Worm (Caenorhabditis elegans) whole organism, young adult: ENCODE results near the gene Y45G5AM.5.

Experiments
- B0019.2 ChIP-seq: fragments of 200-800 bp; sonication (Bioruptor generic); conservative IDR thresholded peaks from 2 replicates; pipeline ENCODE4 v1.3.6; 2022; ENCODE audit warnings: missing genetic modification reagents, missing genetic modification characterization, missing compliant biosample characterization
- B0035.1 ChIP-seq: sonication (generic microtip); optimal IDR thresholded peaks from 2 replicates; lab custom pipeline; 2016; ENCODE audit warnings: missing genetic modification characterization, mild to moderate bottlenecking, missing compliant biosample characterization, missing genotype, missing genetic modification reagents
- C17E4.6 ChIP-seq: fragments of 200-800 bp; sonication (Bioruptor generic); IDR thresholded peaks from 2 replicates; pipeline ENCODE4 v1.3.6; 2022; ENCODE audit warnings: missing genetic modification reagents, missing genetic modification characterization, missing compliant biosample characterization
- F22D6.2 ChIP-seq: sonication (generic microtip); optimal IDR thresholded peaks from 2 replicates; lab custom pipeline; 2016; ENCODE audit warnings: mild to moderate bottlenecking, missing genetic modification characterization, missing compliant biosample characterization
- F23B12.7 ChIP-seq: sonication (generic microtip); optimal IDR thresholded peaks from 2 replicates; lab custom pipeline; 2017; ENCODE audit warnings: missing genetic modification characterization, mild to moderate bottlenecking, missing compliant biosample characterization, antibody characterized with exemption, moderate library complexity; ENCODE audit not compliant: insufficient read depth
- Y53F4B.3 ChIP-seq: fragments of 200-800 bp; sonication (Bioruptor generic); IDR thresholded peaks from 2 replicates; pipeline ENCODE4 v1.3.6; 2022; ENCODE audit warnings: missing genetic modification reagents, missing genetic modification characterization, missing compliant biosample characterization
- Y53G8AR.9 ChIP-seq: fragments of 200-800 bp; sonication (Bioruptor generic); conservative IDR thresholded peaks from 2 replicates; pipeline ENCODE4 v1.3.6; 2022; ENCODE audit warnings: missing genetic modification reagents, missing genetic modification characterization, missing compliant biosample characterization
- Y95B8A.8 ChIP-seq: fragments of 200-800 bp; sonication (Bioruptor generic); IDR thresholded peaks from 2 replicates; pipeline ENCODE4 v1.3.6; 2022; ENCODE audit warnings: missing genetic modification reagents, missing genetic modification characterization, missing compliant biosample characterization
- ama-1 ChIP-seq, 3 experiments: fragments of 150-350 bp in 1 of 3; sonication (generic microtip) in 2 of 3; optimal IDR thresholded peaks; 2 replicates each; lab custom pipeline; 2014 to 2018; ENCODE audit warnings: missing biosample characterization in 2 of 3, missing genetic modification characterization in 2 of 3, missing genetic modification reagents in 2 of 3
- aptf-2 ChIP-seq: fragments of 200-800 bp; sonication (Bioruptor generic); conservative IDR thresholded peaks from 2 replicates; pipeline ENCODE4 v1.3.6; 2022; ENCODE audit warnings: missing genetic modification reagents, missing genetic modification characterization, missing compliant biosample characterization
- aptf-3 ChIP-seq: fragments of 200-800 bp; sonication (Bioruptor generic); IDR thresholded peaks from 2 replicates; pipeline ENCODE4 v1.3.6; 2022; ENCODE audit warnings: missing genetic modification characterization, missing compliant biosample characterization
- attf-3 ChIP-seq: fragments of 200-800 bp; sonication (Bioruptor generic); conservative IDR thresholded peaks from 2 replicates; pipeline ENCODE4 v1.3.6; 2022; ENCODE audit warnings: missing genetic modification reagents, missing genetic modification characterization, missing compliant biosample characterization
- attf-5 ChIP-seq: fragments of 200-800 bp; sonication (Bioruptor generic); optimal IDR thresholded peaks from 2 replicates; lab custom pipeline; 2018; ENCODE audit warnings: mild to moderate bottlenecking, missing genetic modification characterization, missing compliant biosample characterization
- attf-6 ChIP-seq: fragments of 200-800 bp; sonication (Bioruptor generic); IDR thresholded peaks from 2 replicates; pipeline ENCODE4 v1.3.6; 2022; ENCODE audit warnings: missing genetic modification reagents, missing genetic modification characterization, missing compliant biosample characterization
- bed-1 ChIP-seq: fragments of 200-800 bp; sonication (Bioruptor generic); IDR thresholded peaks from 2 replicates; pipeline ENCODE4 v1.3.6; 2022; ENCODE audit warnings: missing genetic modification reagents, missing genetic modification characterization, missing compliant biosample characterization
- ccch-3 ChIP-seq: fragments of 200-800 bp; sonication (Bioruptor generic); optimal IDR thresholded peaks from 2 replicates; lab custom pipeline; 2018; ENCODE audit warnings: mild to moderate bottlenecking, missing genetic modification characterization, missing compliant biosample characterization
- ceh-100 ChIP-seq: fragments of 200-800 bp; sonication (Bioruptor generic); IDR thresholded peaks from 2 replicates; pipeline ENCODE4 v1.3.6; 2022; ENCODE audit warnings: missing genetic modification reagents, missing genetic modification characterization, missing compliant biosample characterization
- ceh-27 ChIP-seq: fragments of 200-800 bp; sonication (Bioruptor generic); optimal IDR thresholded peaks from 2 replicates; lab custom pipeline; 2018; ENCODE audit warnings: mild to moderate bottlenecking, missing genetic modification characterization, moderate library complexity, missing compliant biosample characterization
- hrde-1 ChIP-seq: sonication (generic microtip); optimal IDR thresholded peaks from 2 replicates; lab custom pipeline; 2016; ENCODE audit warnings: missing genetic modification characterization, mild to moderate bottlenecking, missing compliant biosample characterization, moderate library complexity, missing genotype, missing genetic modification reagents, borderline replicate concordance
- let-607 ChIP-seq, 2 experiments: fragments of 200-800 bp in 1 of 2; sonication (Bioruptor generic) in 1 of 2; sonication (generic microtip) in 1 of 2; optimal IDR thresholded peaks; 2 replicates each; lab custom pipeline; 2016 to 2018; ENCODE audit warnings: mild to moderate bottlenecking in 2 of 2, missing compliant biosample characterization in 2 of 2, missing genetic modification characterization in 2 of 2, moderate library complexity in 2 of 2, missing genotype in 1 of 2
- lin-35 ChIP-seq, 3 experiments: fragments of 150-350 bp in 2 of 3; sonication (generic microtip) in 1 of 3; optimal IDR thresholded peaks; 2 replicates each; lab custom pipeline; 2014 to 2018; ENCODE audit warnings: missing biosample characterization in 3 of 3, missing genetic modification characterization in 3 of 3, missing genetic modification reagents in 3 of 3
- lsy-27 ChIP-seq: sonication (generic microtip); optimal IDR thresholded peaks from 2 replicates; lab custom pipeline; 2017; ENCODE audit warnings: missing genetic modification characterization, mild to moderate bottlenecking, missing compliant biosample characterization, antibody characterized with exemption, missing genotype, borderline replicate concordance; ENCODE audit not compliant: insufficient read depth
- madf-3 ChIP-seq: fragments of 200-800 bp; sonication (Bioruptor generic); IDR thresholded peaks from 2 replicates; pipeline ENCODE4 v1.3.6; 2022; ENCODE audit warnings: missing genetic modification reagents, missing genetic modification characterization, missing compliant biosample characterization
- madf-6 ChIP-seq: fragments of 200-800 bp; sonication (Bioruptor generic); IDR thresholded peaks from 2 replicates; pipeline ENCODE4 v1.3.6; 2022; ENCODE audit warnings: missing genetic modification reagents, missing genetic modification characterization, missing compliant biosample characterization
- mel-28 ChIP-seq: sonication (generic microtip); optimal IDR thresholded peaks from 2 replicates; lab custom pipeline; 2016; ENCODE audit warnings: borderline replicate concordance, mild to moderate bottlenecking, missing genetic modification characterization, missing compliant biosample characterization
- nfya-1 ChIP-seq: sonication (generic microtip); optimal IDR thresholded peaks from 2 replicates; lab custom pipeline; 2017; ENCODE audit warnings: antibody characterized with exemption, missing compliant biosample characterization, missing genetic modification characterization, borderline replicate concordance; ENCODE audit not compliant: insufficient read depth
- nfya-2 ChIP-seq: fragments of 200-800 bp; sonication (Bioruptor generic); IDR thresholded peaks from 2 replicates; pipeline ENCODE4 v1.3.6; 2022; ENCODE audit warnings: missing genetic modification reagents, missing genetic modification characterization, missing compliant biosample characterization
- nhr-90 ChIP-seq: sonication (generic microtip); optimal IDR thresholded peaks from 2 replicates; lab custom pipeline; 2016; ENCODE audit warnings: missing genotype, mild to moderate bottlenecking, missing genetic modification characterization, missing compliant biosample characterization
- rcor-1 ChIP-seq: fragments of 200-800 bp; sonication (Bioruptor generic); IDR thresholded peaks from 2 replicates; pipeline ENCODE4 v1.3.6; 2022; ENCODE audit warnings: missing genetic modification reagents, missing genetic modification characterization, missing compliant biosample characterization
- rpc-1 ChIP-seq, 2 experiments: fragments of 150-350 bp in 1 of 2; sonication (generic microtip) in 1 of 2; optimal IDR thresholded peaks; 2 replicates each; lab custom pipeline; 2014 to 2018; ENCODE audit warnings: missing biosample characterization in 1 of 2, missing genetic modification characterization in 1 of 2, missing genetic modification reagents in 1 of 2, missing genotype in 1 of 2
- sea-2 ChIP-seq: fragments of 200-800 bp; sonication (Bioruptor generic); IDR thresholded peaks from 2 replicates; pipeline ENCODE4 v1.3.6; 2022; ENCODE audit warnings: missing genetic modification characterization, missing compliant biosample characterization
- tbx-9 ChIP-seq: sonication (generic microtip); optimal IDR thresholded peaks from 2 replicates; lab custom pipeline; 2016; ENCODE audit warnings: borderline replicate concordance, missing genetic modification characterization, inconsistent platforms, missing compliant biosample characterization
- unc-130 ChIP-seq: sonication (generic microtip); optimal IDR thresholded peaks from 2 replicates; lab custom pipeline; 2016; ENCODE audit warnings: missing genetic modification reagents, missing genetic modification characterization, missing compliant biosample characterization
- ztf-3 ChIP-seq: fragments of 200-800 bp; sonication (Bioruptor generic); optimal IDR thresholded peaks from 2 replicates; lab custom pipeline; 2018; ENCODE audit warnings: mild to moderate bottlenecking, missing genetic modification characterization, missing compliant biosample characterization

The Y45G5AM.5 gene

DNA sequence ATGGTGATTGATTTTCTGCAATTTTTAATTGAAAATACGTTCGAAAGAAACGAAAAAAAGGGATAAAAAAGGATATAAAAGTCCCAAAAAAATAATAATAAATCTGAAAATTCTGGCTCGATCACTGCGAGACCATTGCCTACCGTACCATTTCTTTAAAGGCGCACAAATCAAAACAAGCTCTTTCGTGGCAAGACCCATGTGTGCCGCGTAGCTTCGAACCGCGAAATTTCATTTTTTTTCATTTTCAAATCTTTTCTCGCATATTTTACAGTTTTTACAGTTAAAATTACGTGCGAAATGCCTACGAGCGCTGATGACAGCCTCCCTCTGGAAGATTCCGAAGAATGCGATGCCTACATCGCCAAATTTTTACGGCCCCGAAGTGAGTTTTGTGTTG is 15.4 kb downstream of the Y45G5AM.5 start, which contains the start of the genes coh-4 and pid-5 (continued):
- TF ChIP-seq attf-6 = peak; percentile 69; the same call in 1 of the 2 replicates
- TF ChIP-seq tbx-9 (tag; lab: Kevin White, UChicago) = no peak
- no peak for TF ChIP-seq mel-28 (tag; lab: Kevin White, UChicago)
- no peak for TF ChIP-seq nfya-1 (tag; lab: Kevin White, UChicago)
- peak; percentile 84 for TF ChIP-seq unc-130 (GFP tag; lab: Kevin White, UChicago)
- no peak for TF ChIP-seq rpc-1 (optimal IDR thresholded peaks at IDR 0.05; lab: Kevin White, UChicago)
- TF ChIP-seq rpc-1 (tag; optimal IDR thresholded peaks at IDR 0.05; lab: Kevin White, UChicago) = no peak
- TF ChIP-seq rcor-1 (GFP tag; lab: Robert Waterston, UW) = peak; percentile 80
- no peak for TF ChIP-seq ama-1 (optimal IDR thresholded peaks at IDR 0.05; lab: Kevin White, UChicago)
- no peak for TF ChIP-seq ama-1 (GFP tag; optimal IDR thresholded peaks at IDR 0.05; lab: Kevin White, UChicago)
- TF ChIP-seq aptf-2 = no peak
- TF ChIP-seq attf-3 (GFP tag; lab: Robert Waterston, UW) = 0 out of 2 replicates have a peak, but pooled peaks have one; percentile 14
- no peak for TF ChIP-seq sea-2 (GFP tag; lab: Robert Waterston, UW)
- peak in 1 of 3 experiments; percentile 46 for TF ChIP-seq lin-35 (GFP tag; optimal IDR thresholded peaks at IDR 0.05; lab: Kevin White, UChicago)
- peak; percentile 61 for TF ChIP-seq ceh-100
- TF ChIP-seq F23B12.7 (tag; lab: Kevin White, UChicago) = peak; percentile 36
- no peak for TF ChIP-seq bed-1
- TF ChIP-seq madf-3 (GFP tag; lab: Robert Waterston, UW) = 0 out of 2 replicates have a peak, but pooled peaks have one; percentile 70
- no peak for TF ChIP-seq nfya-2 (GFP tag; lab: Robert Waterston, UW)
- TF ChIP-seq B0019.2 = peak; percentile 83
- no peak for TF ChIP-seq ccch-3
- no peak for TF ChIP-seq ztf-3
- peak; percentile 99 for TF ChIP-seq madf-6 (GFP tag; lab: Robert Waterston, UW)
- TF ChIP-seq let-607 (tag; optimal IDR thresholded peaks at IDR 0.05; lab: Kevin White, UChicago) = no peak
- no peak for TF ChIP-seq ceh-27 (GFP tag; lab: Kevin White, UChicago)
- TF ChIP-seq hrde-1 (tag; lab: Kevin White, UChicago) = peak; percentile 22
- no peak for TF ChIP-seq F22D6.2 (tag; lab: Kevin White, UChicago)
- peak; percentile 61; the same call in 1 of the 2 replicates for TF ChIP-seq C17E4.6 (GFP tag; lab: Robert Waterston, UW)
- TF ChIP-seq aptf-3 (GFP tag; lab: Robert Waterston, UW) = no peak

DNA sequence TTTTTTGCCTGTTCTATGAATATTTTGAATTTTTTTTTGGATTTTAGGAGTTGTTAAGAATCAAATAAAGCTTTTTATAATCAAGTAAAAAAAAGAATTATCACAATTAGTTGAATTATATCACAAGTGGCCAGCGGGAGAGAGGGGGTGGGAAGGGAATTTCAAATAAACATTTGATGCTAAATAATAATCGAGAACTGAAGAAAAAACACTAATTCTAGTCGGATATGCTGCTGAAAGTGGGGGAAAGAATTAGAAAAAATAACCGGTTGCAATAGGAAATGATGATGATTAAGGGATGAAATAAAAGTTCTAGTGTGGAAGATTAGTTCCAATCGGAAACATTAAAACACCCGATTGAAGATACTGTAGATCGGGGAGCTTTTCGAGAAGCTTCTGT is 21.1 kb downstream of the Y45G5AM.5 start:
- no peak for TF ChIP-seq attf-5 (GFP tag; lab: Kevin White, UChicago)
- TF ChIP-seq madf-6 (GFP tag; lab: Robert Waterston, UW) = peak; percentile 49
- TF ChIP-seq lsy-27 (tag; lab: Kevin White, UChicago) = no peak
- TF ChIP-seq Y53G8AR.9 (GFP tag; lab: Robert Waterston, UW) = no peak; the same call in 1 of the 2 replicates

DNA sequence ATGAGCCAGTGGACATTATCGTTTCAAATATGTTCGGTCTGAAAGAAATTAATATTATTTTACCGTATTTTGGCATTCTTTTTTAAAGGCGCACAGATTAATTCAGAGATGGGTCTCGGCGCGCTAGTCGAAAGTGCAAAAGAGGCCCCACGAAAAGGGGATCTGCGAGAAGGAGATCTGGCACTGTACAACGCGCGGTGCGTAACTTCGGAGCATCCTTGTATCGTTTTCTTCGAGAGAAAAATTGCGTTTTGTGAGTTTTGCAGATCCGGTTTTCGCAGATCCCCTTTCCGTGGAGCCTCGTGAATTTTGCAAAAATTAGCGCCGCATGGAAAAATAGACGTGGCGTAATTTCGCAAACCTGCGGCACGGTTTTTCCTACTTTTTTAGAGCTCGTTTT is 21.5 kb downstream of the Y45G5AM.5 start:
- TF ChIP-seq Y95B8A.8 (GFP tag; lab: Robert Waterston, UW) (no peak), lsy-27 (tag; lab: Kevin White, UChicago) (no peak), rpc-1 (optimal IDR thresholded peaks at IDR 0.05; lab: Kevin White, UChicago) (no peak), rpc-1 (tag; optimal IDR thresholded peaks at IDR 0.05; lab: Kevin White, UChicago) (no peak), Y53F4B.3 (GFP tag; lab: Robert Waterston, UW) (no peak), ceh-100 (peak; percentile 76), B0035.1 (no peak), bed-1 (no peak), nhr-90 (no peak), ceh-27 (GFP tag; lab: Kevin White, UChicago) (no peak)
